Fruit fly (Drosophila melanogaster) whole organism, embryonic: ENCODE data around the gene PGAP2.
A peak's percentile ranks its signal among the peaks of the same experiment; 100 is the strongest.

Experiments
- B-H1 ChIP-seq: fragments of 200-800 bp; sonication (Bioruptor generic); IDR thresholded peaks from 3 replicates; pipeline ENCODE4 v1.3.6; 2022; ENCODE audit warnings: missing biosample characterization, missing genetic modification characterization
- Bdp1 ChIP-seq: fragments of 200-800 bp; sonication (Bioruptor generic); optimal IDR thresholded peaks from 3 replicates; lab custom pipeline; 2016; ENCODE audit warnings: missing biosample characterization, missing genetic modification characterization
- Blimp-1 ChIP-seq: fragments of 200-800 bp; sonication (Bioruptor generic); optimal IDR thresholded peaks from 3 replicates; lab custom pipeline; 2018; ENCODE audit warnings: missing biosample characterization, missing genetic modification characterization, mild to moderate bottlenecking, moderate library complexity, missing genetic modification reagents
- CG10147 ChIP-seq: fragments of 200-800 bp; sonication (Bioruptor generic); optimal IDR thresholded peaks from 2 replicates; lab custom pipeline; 2019; ENCODE audit warnings: missing biosample characterization, mild to moderate bottlenecking, missing genetic modification characterization, moderate library complexity
- CG11723 ChIP-seq: fragments of 200-800 bp; sonication (Bioruptor generic); optimal IDR thresholded peaks from 2 replicates; lab custom pipeline; 2017; ENCODE audit warnings: missing biosample characterization, mild to moderate bottlenecking, missing genetic modification characterization
- CG1233 ChIP-seq: fragments of 200-800 bp; sonication (Bioruptor generic); optimal IDR thresholded peaks from 4 replicates; lab custom pipeline; 2018; ENCODE audit warnings: missing biosample characterization, mild to moderate bottlenecking, missing genetic modification characterization
- CG17568 ChIP-seq: fragments of 200-800 bp; sonication (Bioruptor generic); optimal IDR thresholded peaks from 2 replicates; lab custom pipeline; 2018; ENCODE audit warnings: missing biosample characterization, mild to moderate bottlenecking, missing genetic modification characterization, moderate library complexity
- CG31388 ChIP-seq: fragments of 200-800 bp; sonication (Bioruptor generic); optimal IDR thresholded peaks from 2 replicates; lab custom pipeline; 2016; ENCODE audit warnings: missing biosample characterization, missing genetic modification characterization
- CG34376 ChIP-seq: fragments of 200-800 bp; sonication (Bioruptor generic); optimal IDR thresholded peaks from 2 replicates; lab custom pipeline; 2018; ENCODE audit warnings: missing biosample characterization, mild to moderate bottlenecking, missing genetic modification characterization
- CG3838 ChIP-seq: fragments of 200-800 bp; sonication (Bioruptor generic); optimal IDR thresholded peaks from 3 replicates; lab custom pipeline; 2016; ENCODE audit warnings: missing biosample characterization, missing genetic modification characterization
- CG4404 ChIP-seq: fragments of 200-800 bp; sonication (Bioruptor generic); IDR thresholded peaks from 2 replicates; pipeline ENCODE4 v1.3.6; 2022; ENCODE audit warnings: missing biosample characterization, missing genetic modification characterization
- CG6689 ChIP-seq: fragments of 200-800 bp; sonication (Bioruptor generic); IDR thresholded peaks from 2 replicates; pipeline ENCODE4 v1.3.6; 2022; ENCODE audit warnings: missing biosample characterization, missing genetic modification characterization
- CG6854 ChIP-seq: fragments of 200-800 bp; sonication (Bioruptor generic); optimal IDR thresholded peaks from 3 replicates; lab custom pipeline; 2017; ENCODE audit warnings: missing biosample characterization, mild to moderate bottlenecking, missing genetic modification characterization
- CG7271 ChIP-seq: fragments of 200-800 bp; sonication (Bioruptor generic); optimal IDR thresholded peaks from 2 replicates; lab custom pipeline; 2018; ENCODE audit warnings: missing biosample characterization, mild to moderate bottlenecking, missing genetic modification characterization, moderate library complexity
- CG7963 ChIP-seq: fragments of 200-800 bp; sonication (Bioruptor generic); IDR thresholded peaks from 3 replicates; pipeline ENCODE4 v1.3.6; 2022; ENCODE audit warnings: missing biosample characterization, missing genetic modification characterization; ENCODE audit not compliant: partially characterized antibody
- CG8281 ChIP-seq: fragments of 200-800 bp; sonication (Bioruptor generic); optimal IDR thresholded peaks from 2 replicates; lab custom pipeline; 2018; ENCODE audit warnings: missing biosample characterization, mild to moderate bottlenecking, missing genetic modification characterization, moderate library complexity
- CG8478 ChIP-seq: fragments of >200 bp; optimal IDR thresholded peaks from 2 replicates; lab custom pipeline; 2018
- CTCF ChIP-seq: fragments of 200-800 bp; sonication (Bioruptor generic); optimal IDR thresholded peaks from 2 replicates; lab custom pipeline; 2017; ENCODE audit warnings: missing biosample characterization, mild to moderate bottlenecking, missing genetic modification characterization, moderate library complexity
- CkIIα-i1 ChIP-seq: fragments of 200-800 bp; sonication (Bioruptor generic); IDR thresholded peaks from 2 replicates; pipeline ENCODE4 v1.3.6; 2022; ENCODE audit warnings: missing biosample characterization, missing genetic modification characterization
- Ets97D ChIP-seq: fragments of 200-800 bp; sonication (Bioruptor generic); optimal IDR thresholded peaks from 3 replicates; lab custom pipeline; 2016; ENCODE audit warnings: missing biosample characterization, missing genetic modification characterization
- Hey ChIP-seq: fragments of 200-800 bp; sonication (Bioruptor generic); optimal IDR thresholded peaks from 3 replicates; lab custom pipeline; 2018; ENCODE audit warnings: missing biosample characterization, mild to moderate bottlenecking, missing genetic modification characterization
- HmgZ ChIP-seq: fragments of 200-800 bp; sonication (Bioruptor generic); optimal IDR thresholded peaks from 2 replicates; lab custom pipeline; 2018; ENCODE audit warnings: missing biosample characterization, mild to moderate bottlenecking, missing genetic modification characterization
- Hmx ChIP-seq: fragments of 200-800 bp; sonication (Bioruptor generic); optimal IDR thresholded peaks from 2 replicates; lab custom pipeline; 2016; ENCODE audit warnings: missing biosample characterization, missing genetic modification characterization
- Hsf ChIP-seq: fragments of 200-800 bp; sonication (Bioruptor generic); optimal IDR thresholded peaks from 3 replicates; lab custom pipeline; 2016; ENCODE audit warnings: missing biosample characterization, missing genetic modification characterization
- Sox100B ChIP-seq: fragments of 200-800 bp; sonication (Bioruptor generic); optimal IDR thresholded peaks from 3 replicates; lab custom pipeline; 2018; ENCODE audit warnings: missing biosample characterization, mild to moderate bottlenecking, missing genetic modification characterization
- Sox102F ChIP-seq: fragments of 200-800 bp; sonication (Bioruptor generic); optimal IDR thresholded peaks from 2 replicates; lab custom pipeline; 2018; ENCODE audit warnings: missing biosample characterization, mild to moderate bottlenecking, missing genetic modification characterization, moderate library complexity
- ab ChIP-seq: fragments of 200-800 bp; sonication (Bioruptor generic); optimal IDR thresholded peaks from 2 replicates; lab custom pipeline; 2016; ENCODE audit warnings: missing biosample characterization, missing genetic modification characterization
- al ChIP-seq: fragments of 200-800 bp; sonication (Bioruptor generic); IDR thresholded peaks from 2 replicates; pipeline ENCODE4 v1.3.6; 2022; ENCODE audit warnings: missing biosample characterization, missing genetic modification characterization
- ase ChIP-seq: fragments of 200-800 bp; sonication (Bioruptor generic); IDR thresholded peaks from 3 replicates; pipeline ENCODE4 v1.3.6; 2022; ENCODE audit warnings: missing biosample characterization, missing genetic modification characterization
- az2 ChIP-seq: fragments of 200-800 bp; sonication (Bioruptor generic); optimal IDR thresholded peaks from 3 replicates; lab custom pipeline; 2016; ENCODE audit warnings: missing biosample characterization, missing genetic modification characterization
- bigmax ChIP-seq: fragments of 200-800 bp; sonication (Bioruptor generic); optimal IDR thresholded peaks from 2 replicates; lab custom pipeline; 2018; ENCODE audit warnings: missing biosample characterization, mild to moderate bottlenecking, missing genetic modification characterization
- bsh ChIP-seq, 2 experiments: fragments of 200-800 bp; sonication (Bioruptor generic); optimal IDR thresholded peaks; 2 replicates each; lab custom pipeline; 2017 to 2018; ENCODE audit warnings: mild to moderate bottlenecking in 2 of 2, missing biosample characterization in 2 of 2, missing genetic modification characterization in 2 of 2, moderate library complexity in 1 of 2
- cad ChIP-seq: fragments of >200 bp; optimal IDR thresholded peaks from 2 replicates; lab custom pipeline; 2017; ENCODE audit warnings: missing biosample characterization, missing genetic modification characterization
- cas ChIP-seq: fragments of 200-800 bp; sonication (Bioruptor generic); IDR thresholded peaks from 2 replicates; pipeline ENCODE4 v1.3.6; 2022; ENCODE audit warnings: missing biosample characterization, missing genetic modification characterization
- cato ChIP-seq: fragments of 200-800 bp; sonication (Bioruptor generic); optimal IDR thresholded peaks from 2 replicates; lab custom pipeline; 2016; ENCODE audit warnings: missing biosample characterization, missing genetic modification characterization, borderline replicate concordance
- caup ChIP-seq: fragments of 200-800 bp; sonication (Bioruptor generic); optimal IDR thresholded peaks from 3 replicates; lab custom pipeline; 2017; ENCODE audit warnings: missing biosample characterization, mild to moderate bottlenecking, missing genetic modification characterization, moderate library complexity; ENCODE audit not compliant: severe bottlenecking
- crp ChIP-seq, 2 experiments: fragments of 200-800 bp; sonication (Bioruptor generic); optimal IDR thresholded peaks; 2 replicates in 1 of 2; 3 replicates in 1 of 2; lab custom pipeline; 2017; ENCODE audit warnings: missing biosample characterization in 2 of 2, missing genetic modification characterization in 2 of 2, mild to moderate bottlenecking in 1 of 2, moderate library complexity in 1 of 2
- dmrt99B ChIP-seq: fragments of 200-800 bp; sonication (Bioruptor generic); optimal IDR thresholded peaks from 2 replicates; lab custom pipeline; 2018; ENCODE audit warnings: missing biosample characterization, mild to moderate bottlenecking, missing genetic modification characterization, moderate library complexity
- dysf ChIP-seq: fragments of 200-800 bp; sonication (Bioruptor generic); IDR thresholded peaks from 3 replicates; pipeline ENCODE4 v1.3.6; 2022; ENCODE audit warnings: missing biosample characterization, missing genetic modification characterization
- fd3F ChIP-seq: fragments of 200-800 bp; sonication (Bioruptor generic); optimal IDR thresholded peaks from 2 replicates; lab custom pipeline; 2018; ENCODE audit warnings: missing biosample characterization, mild to moderate bottlenecking, missing genetic modification characterization, moderate library complexity
- fru ChIP-seq: fragments of >200 bp; optimal IDR thresholded peaks from 2 replicates; lab custom pipeline; 2017
- hkb ChIP-seq, 2 experiments: fragments of 200-800 bp in 1 of 2; fragments of >200 bp in 1 of 2; sonication (Bioruptor generic) in 1 of 2; IDR thresholded peaks in 1 of 2; optimal IDR thresholded peaks in 1 of 2; 2 replicates each; pipeline versions ENCODE4 v1.3.6 to Lab custom; 2017 to 2022; ENCODE audit warnings: missing biosample characterization in 1 of 2, missing genetic modification characterization in 1 of 2
- jigr1 ChIP-seq: fragments of 200-800 bp; sonication (Bioruptor generic); IDR thresholded peaks from 3 replicates; pipeline ENCODE4 v1.3.6; 2022; ENCODE audit warnings: missing biosample characterization, missing genetic modification characterization
- mirr ChIP-seq: fragments of 200-800 bp; sonication (Bioruptor generic); optimal IDR thresholded peaks from 3 replicates; lab custom pipeline; 2018; ENCODE audit warnings: missing biosample characterization, mild to moderate bottlenecking, missing genetic modification characterization
- prd ChIP-seq, 3 experiments: fragments of >200 bp in 2 of 3; fragments of 200-800 bp in 1 of 3; sonication (Bioruptor generic) in 1 of 3; optimal IDR thresholded peaks in 2 of 3; IDR thresholded peaks in 1 of 3; 2 replicates in 2 of 3; 3 replicates in 1 of 3; pipeline versions ENCODE4 v1.3.6 to Lab custom; 2017 to 2022; ENCODE audit warnings: missing biosample characterization in 1 of 3, missing genetic modification characterization in 1 of 3
- tgo ChIP-seq: fragments of 200-800 bp; sonication (Bioruptor generic); IDR thresholded peaks from 3 replicates; pipeline ENCODE4 v1.3.6; 2022; ENCODE audit warnings: missing biosample characterization, missing genetic modification characterization
- tio ChIP-seq: fragments of 200-800 bp; sonication (Bioruptor generic); optimal IDR thresholded peaks from 2 replicates; lab custom pipeline; 2017; ENCODE audit warnings: missing biosample characterization, missing genetic modification characterization, inconsistent platforms
- tll ChIP-seq, 2 experiments: fragments of 200-800 bp in 1 of 2; fragments of >200 bp in 1 of 2; sonication (Bioruptor generic) in 1 of 2; optimal IDR thresholded peaks; 2 replicates each; lab custom pipeline; 2017 to 2019; ENCODE audit warnings: missing biosample characterization in 2 of 2, missing genetic modification characterization in 2 of 2, mild to moderate bottlenecking in 1 of 2, moderate library complexity in 1 of 2
- toy ChIP-seq: fragments of 200-800 bp; sonication (Bioruptor generic); IDR thresholded peaks from 2 replicates; pipeline ENCODE4 v1.3.6; 2022; ENCODE audit warnings: missing biosample characterization, missing genetic modification characterization
- vvl ChIP-seq: fragments of 200-800 bp; sonication (Bioruptor generic); IDR thresholded peaks from 2 replicates; pipeline ENCODE4 v1.3.6; 2022; ENCODE audit warnings: missing biosample characterization, missing genetic modification characterization

PGAP2 gene

DNA sequence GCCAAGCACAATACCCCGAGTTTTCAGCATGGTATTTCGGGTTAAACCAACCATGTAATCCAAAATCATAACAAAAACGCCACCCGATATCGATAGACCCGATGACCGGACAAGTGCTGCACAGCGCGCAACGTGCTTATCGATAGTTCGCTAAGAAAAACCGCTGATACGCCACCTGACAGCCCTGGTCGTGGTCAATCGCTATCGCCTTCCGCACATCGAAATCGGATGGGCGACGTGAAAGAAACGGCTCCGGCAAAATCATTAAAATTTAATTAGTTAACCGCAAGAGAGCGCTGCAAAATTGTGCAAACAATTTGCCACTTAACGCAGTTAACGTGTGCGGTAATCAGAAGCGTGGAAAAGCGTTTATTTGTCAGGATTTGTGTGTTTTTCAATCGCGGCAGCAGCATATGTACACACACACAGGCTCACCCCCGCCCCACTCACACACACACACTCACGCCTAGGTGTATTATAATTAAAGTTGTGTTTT is 6.5 kb upstream of the PGAP2 start, which contains the start of the genes CG3862 and dock (continued):
- TF ChIP-seq CkIIα-i1: no peak
- no peak for TF ChIP-seq cato (GFP tag; lab: Kevin White, UChicago)
- peak; percentile 29 for TF ChIP-seq fd3F (GFP tag; lab: Kevin White, UChicago)
- peak; percentile 62 for TF ChIP-seq bigmax
- peak; percentile 85 for TF ChIP-seq Ets97D (GFP tag; lab: Kevin White, UChicago)
- peak; percentile 92 for TF ChIP-seq HmgZ
- no peak for TF ChIP-seq tgo (GFP tag; lab: Robert Waterston, UW)
- TF ChIP-seq Hsf (GFP tag; lab: Kevin White, UChicago): peak; percentile 51
- TF ChIP-seq vvl (GFP tag; lab: Robert Waterston, UW): peak; percentile 40; the same call in 1 of the 2 replicates
- no peak for TF ChIP-seq CG3838
- TF ChIP-seq CG1233 (GFP tag; lab: Kevin White, UChicago): peak; percentile 43
- peak; percentile 7 to 46 for TF ChIP-seq bsh (GFP tag; optimal IDR thresholded peaks at IDR 0.05; lab: Kevin White, UChicago)
- TF ChIP-seq CG7271 (tag; lab: Kevin White, UChicago): no peak
- TF ChIP-seq hkb (optimal IDR thresholded peaks at IDR 0.05; lab: Kevin White, UChicago): no peak
- peak; percentile 36; the same call in 1 of the 2 replicates for TF ChIP-seq hkb (GFP tag; IDR thresholded peaks at IDR 0.05; lab: Robert Waterston, UW)
- no peak for TF ChIP-seq CG4404 (GFP tag; lab: Robert Waterston, UW)
- no peak for TF ChIP-seq CG8281 (tag; lab: Kevin White, UChicago)
- 0 out of 2 replicates have a peak, but pooled peaks have one; percentile 33 for TF ChIP-seq al (GFP tag; lab: Robert Waterston, UW)
- TF ChIP-seq Sox102F (GFP tag; lab: Kevin White, UChicago): no peak
- TF ChIP-seq CG17568 (GFP tag; lab: Kevin White, UChicago): no peak
- TF ChIP-seq Blimp-1 (GFP tag; lab: Kevin White, UChicago): peak; percentile 40
- TF ChIP-seq CG6854: no peak
- TF ChIP-seq CG10147: peak; percentile 53
- no peak for TF ChIP-seq Hey (tag; lab: Kevin White, UChicago)
- no peak for TF ChIP-seq toy (GFP tag; lab: Robert Waterston, UW)
- TF ChIP-seq Bdp1 (GFP tag; lab: Kevin White, UChicago): peak; percentile 45
- peak; percentile 43 for TF ChIP-seq mirr (GFP tag; lab: Kevin White, UChicago)
- TF ChIP-seq ab: no peak
- TF ChIP-seq ase (GFP tag; lab: Robert Waterston, UW): no peak
- no peak for TF ChIP-seq dysf
- no peak for TF ChIP-seq Hmx
- TF ChIP-seq az2 (GFP tag; lab: Kevin White, UChicago): no peak
- peak; percentile 62; the same call in 1 of the 2 replicates for TF ChIP-seq cas (GFP tag; lab: Robert Waterston, UW)
- peak; percentile 65 for TF ChIP-seq caup (GFP tag; lab: Kevin White, UChicago)
- no peak for TF ChIP-seq CG8478 (lab: Kevin White, UChicago)
- TF ChIP-seq CG34376: peak; percentile 58
- TF ChIP-seq tio: no peak
- TF ChIP-seq fru (lab: Kevin White, UChicago): no peak
- TF ChIP-seq CG31388 (GFP tag; lab: Kevin White, UChicago): no peak
- TF ChIP-seq crp (GFP tag; optimal IDR thresholded peaks at IDR 0.05; lab: Kevin White, UChicago): peak in 1 of 2 experiments; percentile 60
- peak; percentile 36 for TF ChIP-seq dmrt99B (tag; lab: Kevin White, UChicago)
- TF ChIP-seq prd (optimal IDR thresholded peaks at IDR 0.05; lab: Kevin White, UChicago): no peak
- peak; percentile 54 for TF ChIP-seq prd (GFP tag; IDR thresholded peaks at IDR 0.05; lab: Robert Waterston, UW)
- TF ChIP-seq CG11723 (GFP tag; lab: Kevin White, UChicago): no peak
- no peak for TF ChIP-seq B-H1 (GFP tag; lab: Robert Waterston, UW)
- no peak for TF ChIP-seq CG6689
- TF ChIP-seq jigr1: no peak
- no peak for TF ChIP-seq tll (GFP tag; optimal IDR thresholded peaks at IDR 0.05; lab: Kevin White, UChicago)
- peak; percentile 66 for TF ChIP-seq CTCF (GFP tag; lab: Kevin White, UChicago)
- TF ChIP-seq Sox100B (GFP tag; lab: Kevin White, UChicago): no peak
- no peak for TF ChIP-seq cad (GFP tag; lab: Kevin White, UChicago)
- TF ChIP-seq CG7963 (GFP tag; lab: Robert Waterston, UW): peak; percentile 97
